Fruit fly (Drosophila melanogaster): ENCODE data around the gene CG3191.
A peak's percentile ranks its signal among the peaks of the same experiment; 100 is the strongest.

DNA sequence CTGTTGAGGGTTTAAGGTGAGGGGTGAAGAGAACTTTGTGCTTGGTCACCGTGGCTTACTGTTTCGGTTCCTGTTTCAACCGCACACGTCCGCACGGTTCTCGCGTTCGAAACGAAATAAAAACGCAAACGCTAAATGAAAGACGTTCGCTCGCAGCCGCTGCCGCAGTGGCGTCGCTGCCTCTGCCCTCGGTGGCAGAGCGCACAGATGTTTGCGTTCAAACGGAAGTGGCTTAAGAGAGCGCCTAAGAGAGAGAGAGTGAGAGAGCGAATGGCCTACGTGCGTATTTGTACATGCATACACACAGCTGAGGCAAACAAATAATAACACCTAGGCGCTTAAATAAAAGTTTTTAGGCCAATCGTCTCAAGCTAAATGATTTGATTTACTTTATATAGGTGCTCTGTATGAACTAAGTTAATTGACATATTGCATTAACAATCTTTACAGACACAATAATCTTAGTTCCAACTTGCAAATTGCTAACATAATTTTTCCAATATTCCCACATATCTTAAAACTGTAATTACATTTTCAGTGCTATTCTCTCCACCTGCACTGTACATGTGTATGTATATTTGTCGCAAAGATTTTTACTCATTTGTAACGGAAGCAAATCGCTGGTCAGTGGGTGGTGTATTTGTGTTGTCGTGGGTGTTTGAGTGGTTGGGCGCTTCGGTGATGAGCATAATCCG, 41.6 kb upstream of the CG3191 start, which contains the start of gene CG2865:
- TF ChIP-seq so (GFP tag; IDR thresholded peaks at IDR 0.05) = peak; percentile 90
- TF ChIP-seq fu2 (GFP tag; optimal IDR thresholded peaks at IDR 0.05) = peak; percentile 79
- TF ChIP-seq CTCF (GFP tag; optimal IDR thresholded peaks at IDR 0.05) = peak; percentile 56
- peak; percentile 89 for TF ChIP-seq Dip3 (GFP tag; optimal IDR thresholded peaks at IDR 0.05)
- no peak for TF ChIP-seq Gsc (GFP tag; IDR thresholded peaks at IDR 0.05)
- peak; percentile 84 for TF ChIP-seq HLH3B (GFP tag; IDR thresholded peaks at IDR 0.05)
- TF ChIP-seq chn (GFP tag; optimal IDR thresholded peaks at IDR 0.05) = peak; percentile 81
- peak; percentile 39; the same call in 1 of the 2 replicates for TF ChIP-seq CG16779 (GFP tag; IDR thresholded peaks at IDR 0.05)
- peak; percentile 92 for TF ChIP-seq Camta (GFP tag; optimal IDR thresholded peaks at IDR 0.05)
- TF ChIP-seq unpg (GFP tag; optimal IDR thresholded peaks at IDR 0.05) = peak; percentile 95
- TF ChIP-seq D19B (GFP tag; optimal IDR thresholded peaks at IDR 0.05) = peak; percentile 87
- peak; percentile 77 for TF ChIP-seq CG15479 (GFP tag; optimal IDR thresholded peaks at IDR 0.05)
- TF ChIP-seq tap (tag; optimal IDR thresholded peaks at IDR 0.05) = peak; percentile 95

All from whole organism, embryonic.